Fruit fly (Drosophila melanogaster): Measurements from ENCODE around the gene Naa40.

Gene Naa40

DNA sequence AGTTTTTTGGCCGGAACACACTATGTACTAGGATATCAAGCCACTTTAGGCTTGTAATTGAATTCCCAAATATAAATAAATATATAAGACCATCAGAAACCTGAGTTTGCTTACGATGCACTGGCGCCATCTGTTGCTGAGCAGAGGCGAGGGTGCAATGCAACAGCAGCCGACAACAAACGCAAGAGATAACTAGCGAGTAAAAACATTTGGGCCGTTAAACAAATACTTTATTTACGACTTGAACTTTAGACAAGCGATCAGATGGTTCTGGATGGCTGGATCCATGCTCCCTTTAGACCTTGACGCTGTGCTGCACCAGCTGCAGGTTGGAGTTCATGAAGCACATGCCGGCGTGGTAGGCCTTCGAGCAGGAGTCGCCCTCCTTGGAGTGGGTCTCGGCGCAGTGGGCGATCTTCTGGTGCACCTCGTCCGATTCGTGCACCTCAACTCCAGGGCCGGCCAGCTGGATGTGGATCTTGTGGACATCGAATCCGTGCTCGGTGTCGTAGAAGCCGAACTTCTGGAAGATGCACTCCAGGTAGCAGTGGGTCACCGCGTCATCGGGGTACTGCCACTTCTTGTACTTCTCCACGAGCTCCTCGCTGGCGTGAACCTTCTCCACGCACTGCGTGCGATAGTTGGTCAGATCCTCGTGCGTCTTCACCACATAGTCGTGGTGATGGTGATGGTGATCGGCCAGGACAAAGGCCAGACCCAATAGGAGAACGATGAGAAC, 8.5 kb downstream of the Naa40 start (continued):
- TF ChIP-seq vfl (GFP tag; optimal IDR thresholded peaks at IDR 0.05) (no peak), CG12744 (GFP tag; optimal IDR thresholded peaks at IDR 0.05) (no peak), shn (GFP tag; optimal IDR thresholded peaks at IDR 0.05) (no peak), Dip2 (GFP tag; IDR thresholded peaks at IDR 0.05) (no peak), CG3163 (GFP tag; optimal IDR thresholded peaks at IDR 0.05) (no peak), al (GFP tag; IDR thresholded peaks at IDR 0.05) (no peak), Hr39 (optimal IDR thresholded peaks at IDR 0.05) (no peak), CG12942 (GFP tag; optimal IDR thresholded peaks at IDR 0.05) (no peak), CG17612 (GFP tag; IDR thresholded peaks at IDR 0.05) (no peak), CG2712 (tag; optimal IDR thresholded peaks at IDR 0.05) (no peak), dmrt99B (tag; optimal IDR thresholded peaks at IDR 0.05) (peak; percentile 7), Hey (tag; optimal IDR thresholded peaks at IDR 0.05) (no peak), ro (GFP tag; IDR thresholded peaks at IDR 0.05) (no peak), stwl (tag; optimal IDR thresholded peaks at IDR 0.05) (no peak), CG31224 (GFP tag; IDR thresholded peaks at IDR 0.05) (no peak), sob (GFP tag; IDR thresholded peaks at IDR 0.05) (peak; percentile 19; the same call in 1 of the 2 replicates), phol (tag; optimal IDR thresholded peaks at IDR 0.05) (no peak), CG33213 (GFP tag; optimal IDR thresholded peaks at IDR 0.05) (no peak), bcd (GFP tag; optimal IDR thresholded peaks at IDR 0.05) (no peak), Atf3 (GFP tag; optimal IDR thresholded peaks at IDR 0.05) (no peak), CG10565 (GFP tag; optimal IDR thresholded peaks at IDR 0.05) (no peak), pzg (GFP tag; optimal IDR thresholded peaks at IDR 0.05) (no peak), pan (optimal IDR thresholded peaks at IDR 0.05) (no peak), pan (GFP tag; optimal IDR thresholded peaks at IDR 0.05 in 1 of 2, IDR thresholded peaks at IDR 0.05 in 1 of 2) (no peak), CG5245 (GFP tag; optimal IDR thresholded peaks at IDR 0.05) (no peak), CG30020 (tag; optimal IDR thresholded peaks at IDR 0.05) (no peak), h (optimal IDR thresholded peaks at IDR 0.05) (peak; percentile 70), CG17912 (GFP tag; optimal IDR thresholded peaks at IDR 0.05) (no peak), gt (GFP tag; IDR thresholded peaks at IDR 0.05) (no peak), kni (GFP tag; optimal IDR thresholded peaks at IDR 0.05) (no peak), Meics (GFP tag; optimal IDR thresholded peaks at IDR 0.05) (no peak), sens (GFP tag) (peak; percentile 46), dpn (GFP tag; optimal IDR thresholded peaks at IDR 0.05) (no peak), HmgD (GFP tag; optimal IDR thresholded peaks at IDR 0.05) (no peak), Dref (GFP tag; IDR thresholded peaks at IDR 0.05) (no peak), CG14667 (GFP tag; IDR thresholded peaks at IDR 0.05) (no peak), ems (GFP tag; optimal IDR thresholded peaks at IDR 0.05) (no peak), Sox100B (GFP tag; optimal IDR thresholded peaks at IDR 0.05) (peak; percentile 15), Sry-β (GFP tag; optimal IDR thresholded peaks at IDR 0.05) (no peak), CG12236 (GFP tag; optimal IDR thresholded peaks at IDR 0.05) (no peak), wdn (GFP tag; IDR thresholded peaks at IDR 0.05) (no peak), Atf-2 (GFP tag; optimal IDR thresholded peaks at IDR 0.05) (no peak), CG8944 (GFP tag; optimal IDR thresholded peaks at IDR 0.05) (no peak), pita (GFP tag; optimal IDR thresholded peaks at IDR 0.05) (no peak), wor (GFP tag; IDR thresholded peaks at IDR 0.05) (no peak), CrebB (tag; optimal IDR thresholded peaks at IDR 0.05) (no peak), CG17328 (GFP tag; IDR thresholded peaks at IDR 0.05) (no peak), otp (GFP tag; IDR thresholded peaks at IDR 0.05) (no peak), Myb (GFP tag; optimal IDR thresholded peaks at IDR 0.05) (no peak), maf-S (GFP tag; optimal IDR thresholded peaks at IDR 0.05) (no peak), ind (GFP tag; optimal IDR thresholded peaks at IDR 0.05) (no peak), Drgx (GFP tag; IDR thresholded peaks at IDR 0.05) (no peak), GATAe (GFP tag; conservative IDR thresholded peaks at IDR 0.05) (no peak)
